Worm (Caenorhabditis elegans) whole organism, late embryonic: ENCODE data around the gene F54C9.11.

Experiments used
- ceh-24 ChIP-seq: sonication (generic microtip); optimal IDR thresholded peaks from 2 replicates; lab custom pipeline; 2016; ENCODE audit warnings: mild to moderate bottlenecking, missing genetic modification characterization, missing compliant biosample characterization
- lin-11 ChIP-seq: fragments of 200-800 bp; sonication (Bioruptor generic); optimal IDR thresholded peaks from 2 replicates; lab custom pipeline; 2018; ENCODE audit warnings: mild to moderate bottlenecking, missing genetic modification characterization, missing compliant biosample characterization
- madf-2 ChIP-seq: sonication (generic microtip); optimal IDR thresholded peaks from 2 replicates; lab custom pipeline; 2017; ENCODE audit warnings: missing genetic modification characterization, missing compliant biosample characterization
- npax-4 ChIP-seq: sonication (generic microtip); optimal IDR thresholded peaks from 2 replicates; lab custom pipeline; 2016; ENCODE audit warnings: missing genetic modification characterization, missing compliant biosample characterization
- pha-4 ChIP-seq: fragments of 150-350 bp; optimal IDR thresholded peaks from 2 replicates; lab custom pipeline; 2018; ENCODE audit warnings: missing biosample characterization, missing genetic modification reagents, missing genetic modification characterization
- rnt-1 ChIP-seq: sonication (generic microtip); optimal IDR thresholded peaks from 2 replicates; lab custom pipeline; 2016; ENCODE audit warnings: missing genetic modification characterization, missing compliant biosample characterization
- syd-9 ChIP-seq: sonication (generic microtip); optimal IDR thresholded peaks from 2 replicates; lab custom pipeline; 2016; ENCODE audit warnings: mild to moderate bottlenecking, missing genetic modification characterization, moderate library complexity, missing compliant biosample characterization
- tbx-2 ChIP-seq: sonication (generic microtip); optimal IDR thresholded peaks from 2 replicates; lab custom pipeline; 2016; ENCODE audit warnings: missing genetic modification characterization, missing compliant biosample characterization

DNA sequence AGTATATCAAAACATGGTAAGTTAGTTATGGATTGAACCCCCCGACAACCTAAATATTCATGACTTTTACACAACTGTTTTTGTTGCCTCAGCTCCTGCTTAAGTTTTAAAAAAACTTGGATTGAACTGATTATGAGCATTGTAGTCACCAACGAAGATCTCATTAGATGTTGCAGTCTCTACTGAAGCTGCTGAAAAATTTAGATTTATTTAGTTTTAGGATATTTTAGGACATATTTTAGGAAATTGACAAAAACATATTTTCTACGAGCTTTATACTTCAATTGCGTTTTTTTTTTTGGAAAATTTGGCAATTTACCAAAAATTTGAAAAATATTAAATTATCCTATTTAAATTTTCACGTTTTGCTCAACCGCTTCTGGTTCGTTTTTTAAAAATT lies 22.9 kb downstream of the F54C9.11 start, which contains the start of gene F54C9.14:
- TF ChIP-seq npax-4 (tag; lab: Kevin White, UChicago) (no peak), lin-11 (tag; lab: Kevin White, UChicago) (no peak), madf-2 (tag; lab: Kevin White, UChicago) (no peak), tbx-2 (tag; lab: Kevin White, UChicago) (no peak), rnt-1 (no peak), pha-4 (tag; lab: Kevin White, UChicago) (no peak), syd-9 (tag; lab: Kevin White, UChicago) (no peak), ceh-24 (tag; lab: Kevin White, UChicago) (no peak)
